Worm (Caenorhabditis elegans): ENCODE data around the gene cyd-1.
A peak's percentile ranks its signal among the peaks of the same experiment; 100 is the strongest.

cyd-1 gene

ce11 chrII:13004160-13004871, 23.9 kb downstream of the cyd-1 start (continued):
- TF ChIP-seq daf-16 (GFP tag; optimal IDR thresholded peaks at IDR 0.05), result no peak
- TF ChIP-seq daf-16 (tag; optimal IDR thresholded peaks at IDR 0.05), result peak; percentile 68

- TF ChIP-seq nhr-48 (tag; optimal IDR thresholded peaks at IDR 0.05), result no peak
- no peak for TF ChIP-seq daf-16 (GFP tag; optimal IDR thresholded peaks at IDR 0.05)
- peak; percentile 67 for TF ChIP-seq daf-16 (tag; optimal IDR thresholded peaks at IDR 0.05)
Measured at ce11 chrII:13004872-13005252, 24.5 kb downstream of the cyd-1 start.

ce11 chrII:13006283-13006682, 25.9 kb downstream of the cyd-1 start:
- TF ChIP-seq set-16 (GFP tag; IDR thresholded peaks at IDR 0.05) (no peak), Y48G9A.11 (GFP tag; IDR thresholded peaks at IDR 0.05) (no peak), dmd-6 (GFP tag; IDR thresholded peaks at IDR 0.05) (peak; percentile 74), lsy-2 (tag; optimal IDR thresholded peaks at IDR 0.05) (peak in 1 of 2 experiments; percentile 45), pqm-1 (tag; optimal IDR thresholded peaks at IDR 0.05) (peak; percentile 12), nhr-28 (tag; optimal IDR thresholded peaks at IDR 0.05) (peak; percentile 93), spr-3 (GFP tag; optimal IDR thresholded peaks at IDR 0.05) (no peak), daf-16 (GFP tag; optimal IDR thresholded peaks at IDR 0.05) (no peak), daf-16 (tag; optimal IDR thresholded peaks at IDR 0.05) (peak; percentile 84), hlh-30 (tag; optimal IDR thresholded peaks at IDR 0.05; ENCODE audit: insufficient read depth) (peak; percentile 74), nhr-48 (tag; optimal IDR thresholded peaks at IDR 0.05) (peak; percentile 49), nhr-77 (tag; optimal IDR thresholded peaks at IDR 0.05) (peak; percentile 67), unc-62 (GFP tag; optimal IDR thresholded peaks at IDR 0.05 in 1 of 2) (peak in 1 of 2 experiments; percentile 91), unc-62 (tag; optimal IDR thresholded peaks at IDR 0.05) (no peak), mdl-1 (tag; optimal IDR thresholded peaks at IDR 0.05) (peak in 1 of 2 experiments; percentile 63), php-3 (GFP tag; IDR thresholded peaks at IDR 0.05) (0 out of 2 replicates have a peak, but pooled peaks have one; percentile 29), mxl-2 (GFP tag; conservative IDR thresholded peaks at IDR 0.05) (no peak), hlh-11 (tag; optimal IDR thresholded peaks at IDR 0.05) (peak; percentile 81), dve-1 (tag; optimal IDR thresholded peaks at IDR 0.05; ENCODE audit: insufficient read depth) (peak; percentile 91), ceh-82 (tag; optimal IDR thresholded peaks at IDR 0.05) (no peak), hmg-1.1 (GFP tag; IDR thresholded peaks at IDR 0.05) (no peak), mxl-3 (GFP tag; optimal IDR thresholded peaks at IDR 0.05) (peak; percentile 84), mep-1 (tag; optimal IDR thresholded peaks at IDR 0.05) (peak; percentile 58), zag-1 (tag; optimal IDR thresholded peaks at IDR 0.05) (no peak)

- TF ChIP-seq unc-62 (GFP tag; optimal IDR thresholded peaks at IDR 0.05 in 1 of 2) (peak in 1 of 2 experiments; percentile 72), unc-62 (tag; optimal IDR thresholded peaks at IDR 0.05) (no peak), hmg-1.1 (GFP tag; IDR thresholded peaks at IDR 0.05) (0 out of 2 replicates have a peak, but pooled peaks have one; percentile 26), dve-1 (tag; optimal IDR thresholded peaks at IDR 0.05; ENCODE audit: insufficient read depth) (no peak), aha-1 (tag) (peak; percentile 69)
Measured at ce11 chrII:13007717-13008461, 27.5 kb downstream of the cyd-1 start, which contains the start of gene oig-2. TSS of gene oig-2 (minus strand) at chrII:13008164.

ce11 chrII:13012684-13013083, 32.3 kb downstream of the cyd-1 start:
- no peak for TF ChIP-seq lin-38 (GFP tag; IDR thresholded peaks at IDR 0.05)
- 0 out of 2 replicates have a peak, but pooled peaks have one; percentile 55 for TF ChIP-seq D1046.2 (GFP tag; IDR thresholded peaks at IDR 0.05)
- no peak for TF ChIP-seq egl-43 (GFP tag; IDR thresholded peaks at IDR 0.05)
- TF ChIP-seq hlh-30 (tag; optimal IDR thresholded peaks at IDR 0.05; ENCODE audit: insufficient read depth), result no peak
- TF ChIP-seq zip-11 (GFP tag; IDR thresholded peaks at IDR 0.05), result no peak
- TF ChIP-seq dmd-9 (GFP tag; IDR thresholded peaks at IDR 0.05), result 0 out of 2 replicates have a peak, but pooled peaks have one; percentile 17
- TF ChIP-seq tra-1 (GFP tag; IDR thresholded peaks at IDR 0.05), result 0 out of 2 replicates have a peak, but pooled peaks have one; percentile 37
- TF ChIP-seq pqm-1 (tag; optimal IDR thresholded peaks at IDR 0.05), result no peak
- TF ChIP-seq nhr-6 (tag; optimal IDR thresholded peaks at IDR 0.05), result no peak
- peak in 1 of 2 experiments; percentile 29 for TF ChIP-seq unc-62 (GFP tag; optimal IDR thresholded peaks at IDR 0.05 in 1 of 2)
- no peak for TF ChIP-seq unc-62 (tag; optimal IDR thresholded peaks at IDR 0.05)
- TF ChIP-seq mep-1 (tag; optimal IDR thresholded peaks at IDR 0.05), result no peak
- TF ChIP-seq dmd-6 (GFP tag; IDR thresholded peaks at IDR 0.05), result 0 out of 2 replicates have a peak, but pooled peaks have one; percentile 18
- TF ChIP-seq jun-1 (tag; optimal IDR thresholded peaks at IDR 0.05), result no peak
- TF ChIP-seq daf-19 (GFP tag; conservative IDR thresholded peaks at IDR 0.05), result no peak
